Worm (Caenorhabditis elegans) whole organism, L2 larva: ENCODE measurements around the gene mct-6.

ENCODE experiments used
- ama-1 ChIP-seq: fragments of 150-350 bp; optimal IDR thresholded peaks from 2 replicates; lab custom pipeline; 2018; ENCODE audit warnings: inconsistent platforms
- ceh-16 ChIP-seq: fragments of 150-350 bp; optimal IDR thresholded peaks from 2 replicates; lab custom pipeline; 2014; ENCODE audit warnings: missing biosample characterization, missing genetic modification characterization
- crh-2 ChIP-seq: sonication (generic microtip); optimal IDR thresholded peaks from 2 replicates; lab custom pipeline; 2017; ENCODE audit warnings: missing biosample characterization, missing genetic modification characterization
- egl-27 ChIP-seq: sonication (generic microtip); optimal IDR thresholded peaks from 3 replicates; lab custom pipeline; 2017; ENCODE audit warnings: missing biosample characterization, missing genetic modification reagents, missing genetic modification characterization
- fos-1 ChIP-seq: fragments of 150-350 bp; optimal IDR thresholded peaks from 2 replicates; lab custom pipeline; 2014; ENCODE audit warnings: missing biosample characterization, missing genetic modification characterization
- mab-5 ChIP-seq: fragments of 150-350 bp; optimal IDR thresholded peaks from 2 replicates; lab custom pipeline; 2014; ENCODE audit warnings: missing biosample characterization, missing genetic modification characterization
- mdl-1 ChIP-seq, 2 experiments: fragments of 150-350 bp in 1 of 2; sonication (generic microtip) in 1 of 2; optimal IDR thresholded peaks; 2 replicates each; lab custom pipeline; 2017; ENCODE audit warnings: missing biosample characterization in 2 of 2, missing genetic modification characterization in 2 of 2
- nhr-10 ChIP-seq: sonication (generic microtip); optimal IDR thresholded peaks from 2 replicates; lab custom pipeline; 2017; ENCODE audit warnings: missing biosample characterization, missing genetic modification characterization
- nhr-21 ChIP-seq: fragments of 150-350 bp; optimal IDR thresholded peaks from 2 replicates; lab custom pipeline; 2014; ENCODE audit warnings: missing biosample characterization, missing genetic modification characterization
- sma-3 ChIP-seq: sonication (generic microtip); optimal IDR thresholded peaks from 2 replicates; lab custom pipeline; 2016; ENCODE audit warnings: missing genetic modification reagents, missing genetic modification characterization, missing compliant biosample characterization
- sma-9 ChIP-seq, 2 experiments: fragments of 150-350 bp in 1 of 2; sonication (generic microtip) in 1 of 2; optimal IDR thresholded peaks; 2 replicates each; lab custom pipeline; 2014 to 2016; ENCODE audit warnings: missing genetic modification characterization in 2 of 2, mild to moderate bottlenecking in 1 of 2, missing biosample characterization in 1 of 2, missing compliant biosample characterization in 1 of 2, missing genetic modification reagents in 1 of 2, moderate library complexity in 1 of 2
- snpc-4 ChIP-seq: fragments of 150-350 bp; optimal IDR thresholded peaks from 2 replicates; lab custom pipeline; 2014; ENCODE audit warnings: missing biosample characterization, missing genetic modification characterization
- ztf-1 ChIP-seq: fragments of 200-800 bp; sonication (Bioruptor generic); conservative IDR thresholded peaks from 2 replicates; pipeline ENCODE4 v1.3.6; 2022; ENCODE audit warnings: missing genetic modification characterization, missing compliant biosample characterization
- ztf-4 ChIP-seq: fragments of 150-350 bp; optimal IDR thresholded peaks from 2 replicates; lab custom pipeline; 2014; ENCODE audit warnings: missing biosample characterization, missing genetic modification characterization

Gene mct-6

DNA sequence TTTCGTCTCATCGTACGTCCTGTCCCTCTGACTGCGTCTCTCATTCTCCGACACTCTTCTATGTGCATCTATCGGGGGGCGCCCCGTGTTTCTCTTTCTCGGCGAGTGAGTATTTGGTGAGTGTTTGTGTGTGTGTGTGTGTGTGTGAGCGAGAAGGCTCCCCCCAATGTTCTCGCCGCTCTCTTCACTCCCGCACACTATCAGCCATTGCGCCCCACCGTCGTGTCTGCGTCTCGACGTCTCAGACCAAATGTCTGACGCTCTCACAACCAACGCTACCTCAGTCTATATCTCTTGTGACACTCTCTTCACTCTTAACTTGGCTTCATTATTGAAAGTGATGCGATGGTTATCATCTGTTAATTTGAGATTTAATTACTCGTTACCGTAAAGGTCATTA, 43.4 kb downstream of the mct-6 start (continued):
- TF ChIP-seq egl-27 (tag; lab: Kevin White, UChicago) (peak; percentile 94), mab-5 (tag; lab: Kevin White, UChicago) (peak; percentile 55), ceh-16 (tag; lab: Kevin White, UChicago) (peak; percentile 69)
- TF ChIP-seq, all 48 proteins: peak for 28

DNA sequence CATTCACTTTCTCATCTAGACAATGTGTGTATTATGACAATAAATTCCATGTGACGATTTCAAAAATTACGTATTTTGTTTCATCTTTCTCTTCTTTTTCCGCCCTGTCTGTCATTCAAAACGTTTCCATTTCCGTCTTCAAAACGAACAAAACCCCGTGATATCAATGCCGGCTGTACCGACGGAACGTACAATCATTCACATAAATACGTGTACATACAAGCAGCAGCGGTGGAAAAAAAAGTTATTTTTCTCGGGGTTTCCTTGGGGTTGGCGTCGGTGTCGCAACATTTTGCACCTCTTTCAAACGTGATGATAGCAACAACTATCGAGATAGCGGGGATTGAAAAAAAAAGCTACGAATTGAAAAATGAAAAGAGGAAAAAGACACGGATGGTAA, 45.3 kb downstream of the mct-6 start:
- peak; percentile 43 for TF ChIP-seq sma-9 (GFP tag; optimal IDR thresholded peaks at IDR 0.05; lab: Kevin White, UChicago)
- no peak for TF ChIP-seq sma-9 (tag; optimal IDR thresholded peaks at IDR 0.05; lab: Kevin White, UChicago)
- TF ChIP-seq nhr-10 = no peak
- TF ChIP-seq sma-3 (GFP tag; lab: Kevin White, UChicago) = peak; percentile 39
- TF ChIP-seq ztf-4 (tag; lab: Kevin White, UChicago) = no peak
- peak; percentile 47 for TF ChIP-seq nhr-21
- TF ChIP-seq mdl-1 (tag; optimal IDR thresholded peaks at IDR 0.05; lab: Kevin White, UChicago) = no peak
- TF ChIP-seq fos-1 = peak; percentile 24

DNA sequence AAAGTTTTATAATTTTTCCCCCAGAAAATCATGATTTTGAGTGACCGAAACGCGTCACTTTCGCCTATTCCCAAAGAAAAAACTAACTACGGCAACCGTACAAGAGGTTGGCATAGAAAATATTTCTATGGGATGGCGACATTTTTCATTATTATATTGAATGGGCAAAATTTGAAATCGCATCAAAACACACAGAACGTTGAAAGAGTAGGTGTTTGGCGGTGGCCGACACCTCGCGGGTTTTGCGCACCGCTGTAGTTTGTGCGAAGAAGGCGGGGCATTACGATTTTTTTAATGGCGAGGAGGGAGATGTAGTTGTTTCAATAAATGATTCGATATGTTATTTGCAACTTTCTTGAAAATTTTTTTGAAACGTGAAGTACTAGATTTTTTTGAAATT, 48.4 kb downstream of the mct-6 start:
- TF ChIP-seq ama-1 (lab: Kevin White, UChicago) (no peak), crh-2 (tag; lab: Kevin White, UChicago) (no peak), snpc-4 (tag; lab: Kevin White, UChicago) (peak; percentile 32), ztf-1 (GFP tag; lab: Robert Waterston, UW) (no peak)
